Worm (Caenorhabditis elegans) whole organism, L1 larva: ENCODE measurements around the gene ins-34.

ENCODE experiments used
- C04F5.9 ChIP-seq: sonication (generic microtip); optimal IDR thresholded peaks from 2 replicates; lab custom pipeline; 2016; ENCODE audit warnings: missing genetic modification characterization, missing compliant biosample characterization
- C34B4.2 ChIP-seq: sonication (generic microtip); optimal IDR thresholded peaks from 2 replicates; lab custom pipeline; 2017; ENCODE audit warnings: mild to moderate bottlenecking, missing genetic modification characterization, missing compliant biosample characterization
- ama-1 ChIP-seq: fragments of 150-350 bp; optimal IDR thresholded peaks from 2 replicates; lab custom pipeline; 2014
- blmp-1 ChIP-seq: fragments of 150-350 bp; optimal IDR thresholded peaks from 2 replicates; lab custom pipeline; 2014; ENCODE audit warnings: missing biosample characterization, missing genetic modification characterization
- efl-1 ChIP-seq, 4 experiments: fragments of 150-350 bp; optimal IDR thresholded peaks in 3 of 4; peaks in 1 of 4; 1 replicate in 1 of 4; 2 replicates in 3 of 4; lab custom pipeline; 2014; ENCODE audit warnings: missing biosample characterization in 2 of 4, missing genetic modification characterization in 2 of 4, missing genetic modification reagents in 2 of 4
- egl-13 ChIP-seq: sonication (generic microtip); optimal IDR thresholded peaks from 2 replicates; lab custom pipeline; 2016; ENCODE audit warnings: missing genotype, missing genetic modification reagents, missing genetic modification characterization, missing compliant biosample characterization
- egl-27 ChIP-seq, 2 experiments: fragments of 150-350 bp in 1 of 2; sonication (generic microtip); optimal IDR thresholded peaks; 3 replicates each; lab custom pipeline; 2017 to 2018; ENCODE audit warnings: missing biosample characterization in 2 of 2, missing genetic modification characterization in 2 of 2, missing genetic modification reagents in 2 of 2
- elt-3 ChIP-seq, 6 experiments: fragments of 150-350 bp in 1 of 6; sonication (generic microtip); optimal IDR thresholded peaks; 2 replicates each; lab custom pipeline; 2017 to 2018; ENCODE audit warnings: missing biosample characterization in 6 of 6, missing genetic modification characterization in 6 of 6, inconsistent platforms in 1 of 6
- fkh-10 ChIP-seq: sonication (generic microtip); optimal IDR thresholded peaks from 2 replicates; lab custom pipeline; 2017; ENCODE audit warnings: missing biosample characterization, missing genetic modification reagents, missing genetic modification characterization
- hlh-17 ChIP-seq: fragments of 200-800 bp; sonication (Bioruptor generic); optimal IDR thresholded peaks from 2 replicates; lab custom pipeline; 2018; ENCODE audit warnings: missing genetic modification characterization, mild to moderate bottlenecking, missing compliant biosample characterization, moderate library complexity, borderline replicate concordance
- jun-1 ChIP-seq: fragments of 150-350 bp; optimal IDR thresholded peaks from 2 replicates; lab custom pipeline; 2014; ENCODE audit warnings: missing biosample characterization, missing genetic modification reagents, missing genetic modification characterization
- lin-13 ChIP-seq: fragments of 150-350 bp; optimal IDR thresholded peaks from 2 replicates; lab custom pipeline; 2014; ENCODE audit warnings: missing biosample characterization, missing genetic modification reagents, missing genetic modification characterization
- lin-35 ChIP-seq, 2 experiments: fragments of 150-350 bp; optimal IDR thresholded peaks; 2 replicates each; lab custom pipeline; 2014; ENCODE audit warnings: missing biosample characterization in 2 of 2, missing genetic modification characterization in 2 of 2, missing genetic modification reagents in 2 of 2
- mdl-1 ChIP-seq, 2 experiments: fragments of 150-350 bp; optimal IDR thresholded peaks; 2 replicates each; lab custom pipeline; 2014 to 2017; ENCODE audit warnings: missing biosample characterization in 2 of 2, missing genetic modification characterization in 2 of 2, inconsistent platforms in 1 of 2
- mef-2 ChIP-seq: fragments of 150-350 bp; optimal IDR thresholded peaks from 2 replicates; lab custom pipeline; 2014; ENCODE audit warnings: missing biosample characterization, missing genetic modification characterization
- mep-1 ChIP-seq: fragments of 150-350 bp; optimal IDR thresholded peaks from 2 replicates; lab custom pipeline; 2014; ENCODE audit warnings: missing biosample characterization, missing genetic modification characterization
- nhr-20 ChIP-seq: sonication (generic microtip); optimal IDR thresholded peaks from 2 replicates; lab custom pipeline; 2016; ENCODE audit warnings: mild to moderate bottlenecking, missing genetic modification characterization, missing compliant biosample characterization
- nhr-237 ChIP-seq: fragments of 150-350 bp; optimal IDR thresholded peaks from 2 replicates; lab custom pipeline; 2014; ENCODE audit warnings: missing biosample characterization, missing genetic modification characterization
- nhr-47 ChIP-seq: sonication (generic microtip); optimal IDR thresholded peaks from 2 replicates; lab custom pipeline; 2016; ENCODE audit warnings: mild to moderate bottlenecking, missing genetic modification characterization, moderate library complexity, missing compliant biosample characterization
- nhr-71 ChIP-seq: sonication (generic microtip); optimal IDR thresholded peaks from 2 replicates; lab custom pipeline; 2016; ENCODE audit warnings: mild to moderate bottlenecking, missing genetic modification characterization, moderate library complexity, missing compliant biosample characterization
- nhr-77 ChIP-seq: fragments of 150-350 bp; optimal IDR thresholded peaks from 2 replicates; lab custom pipeline; 2014; ENCODE audit warnings: missing biosample characterization, missing genetic modification characterization
- nhr-84 ChIP-seq: sonication (generic microtip); optimal IDR thresholded peaks from 2 replicates; lab custom pipeline; 2017; ENCODE audit warnings: missing biosample characterization, missing genetic modification characterization
- nhr-85 ChIP-seq: sonication (generic microtip); peaks from one replicate; lab custom pipeline; 2016; ENCODE audit warnings: missing genetic modification characterization, inconsistent platforms, missing compliant biosample characterization
- nhr-90 ChIP-seq: sonication (generic microtip); optimal IDR thresholded peaks from 2 replicates; lab custom pipeline; 2016; ENCODE audit warnings: mild to moderate bottlenecking, missing genetic modification characterization, missing compliant biosample characterization; ENCODE audit not compliant: poor library complexity
- swsn-7 ChIP-seq: sonication (generic microtip); optimal IDR thresholded peaks from 2 replicates; lab custom pipeline; 2016; ENCODE audit warnings: missing genetic modification characterization, missing compliant biosample characterization
- tlp-1 ChIP-seq: fragments of 150-350 bp; optimal IDR thresholded peaks from 2 replicates; lab custom pipeline; 2014; ENCODE audit warnings: missing biosample characterization, missing genetic modification characterization
- unc-130 ChIP-seq: fragments of 150-350 bp; optimal IDR thresholded peaks from 2 replicates; lab custom pipeline; 2017; ENCODE audit warnings: missing biosample characterization, missing genetic modification characterization, inconsistent platforms
- unc-62 ChIP-seq: fragments of 150-350 bp; optimal IDR thresholded peaks from 2 replicates; lab custom pipeline; 2014; ENCODE audit warnings: missing biosample characterization, missing genetic modification reagents, missing genetic modification characterization
- unc-86 ChIP-seq: sonication (generic microtip); optimal IDR thresholded peaks from 2 replicates; lab custom pipeline; 2016; ENCODE audit warnings: missing genetic modification characterization, missing compliant biosample characterization
- xbp-1 ChIP-seq: sonication (generic microtip); optimal IDR thresholded peaks from 2 replicates; lab custom pipeline; 2016; ENCODE audit warnings: missing genetic modification characterization, missing compliant biosample characterization
- zip-4 ChIP-seq: fragments of 200-800 bp; sonication (Bioruptor generic); optimal IDR thresholded peaks from 2 replicates; lab custom pipeline; 2018; ENCODE audit warnings: mild to moderate bottlenecking, missing genetic modification characterization, moderate library complexity, missing compliant biosample characterization

ins-34 gene

DNA sequence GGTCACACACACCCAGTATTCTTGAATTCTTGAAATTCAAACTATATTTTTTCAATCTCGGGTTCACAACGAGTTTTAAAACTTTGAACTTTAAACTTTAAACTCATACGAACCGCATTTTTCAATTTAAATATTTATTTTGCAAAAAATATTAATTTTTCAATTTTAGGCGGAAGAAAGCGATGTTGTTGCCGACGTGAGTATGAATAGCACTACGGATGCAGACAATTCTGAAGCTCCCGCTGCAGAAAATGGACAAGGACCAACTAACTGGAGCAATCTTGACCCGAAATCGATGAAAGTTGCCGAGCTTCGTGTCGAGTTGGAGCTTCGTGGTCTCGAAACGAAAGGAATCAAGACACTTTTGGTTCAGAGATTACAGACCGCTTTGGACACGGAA is 31.9 kb upstream of the ins-34 start:
- TF ChIP-seq unc-86 (tag; lab: Kevin White, UChicago) (no peak), hlh-17 (GFP tag; lab: Kevin White, UChicago) (no peak), efl-1 (optimal IDR thresholded peaks at IDR 0.05; lab: Kevin White, UChicago) (no peak), efl-1 (GFP tag; optimal IDR thresholded peaks at IDR 0.05 in 1 of 2; lab: Kevin White, UChicago) (peak in 1 of 2 experiments; percentile 73)

DNA sequence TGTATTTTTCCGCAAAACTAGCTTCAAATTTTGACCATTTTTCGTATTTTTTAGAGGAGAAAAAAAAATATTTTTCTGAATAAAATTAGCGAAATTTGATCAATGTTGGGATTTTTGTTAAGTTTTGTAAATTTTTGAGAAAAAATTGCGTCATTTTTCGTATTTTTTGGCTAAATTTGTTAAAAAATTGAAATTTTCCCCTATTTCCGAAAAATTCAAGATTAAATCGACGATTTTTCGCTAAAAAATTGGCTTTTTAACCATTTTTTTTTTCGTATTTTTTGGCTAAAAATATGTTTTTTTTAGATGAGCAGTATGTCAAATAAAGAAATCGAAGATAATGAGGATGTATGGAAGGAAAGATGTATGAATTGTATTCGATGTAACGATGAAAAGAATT is 29.2 kb upstream of the ins-34 start, which contains the start of gene cfp-1:
cfp-1 (plus strand) TSS at position 301 of the 400 bp plus-strand sequence.
- TF ChIP-seq C34B4.2 (tag; lab: Kevin White, UChicago) (no peak), mef-2 (tag; lab: Kevin White, UChicago) (no peak), tlp-1 (tag; lab: Kevin White, UChicago) (no peak), xbp-1 (no peak), lin-35 (GFP tag; optimal IDR thresholded peaks at IDR 0.05; lab: Kevin White, UChicago) (no peak), unc-130 (tag; lab: Kevin White, UChicago) (no peak), zip-4 (GFP tag; lab: Kevin White, UChicago) (no peak), C04F5.9 (tag; lab: Kevin White, UChicago) (no peak), nhr-90 (tag; lab: Kevin White, UChicago) (no peak), efl-1 (optimal IDR thresholded peaks at IDR 0.05; lab: Kevin White, UChicago) (no peak), efl-1 (GFP tag; optimal IDR thresholded peaks at IDR 0.05 in 1 of 2; lab: Kevin White, UChicago) (no peak), egl-27 (tag; optimal IDR thresholded peaks at IDR 0.05; lab: Kevin White, UChicago) (no peak), nhr-237 (tag; lab: Kevin White, UChicago) (no peak)
- TF ChIP-seq, all 84 proteins: peak for 0

DNA sequence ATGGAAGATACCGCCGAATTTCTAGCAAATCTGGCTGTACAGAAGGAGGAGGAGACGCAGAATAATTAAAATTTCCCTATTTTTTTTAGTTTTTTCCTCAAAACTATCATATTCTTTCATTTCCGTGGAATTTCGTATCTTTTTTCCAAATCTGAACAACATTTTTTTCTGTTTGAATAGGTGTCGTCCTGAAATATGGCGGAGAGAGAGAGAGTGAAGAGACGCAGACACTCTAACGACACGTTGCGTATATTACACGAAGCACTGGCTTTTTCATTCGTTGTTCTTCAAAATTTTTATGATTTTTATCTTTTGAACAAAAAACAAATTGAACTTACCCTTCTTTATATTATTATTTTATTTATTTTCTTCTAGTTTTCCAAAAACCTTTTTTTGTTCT is 23.4 kb upstream of the ins-34 start:
- TF ChIP-seq nhr-77 (tag; lab: Kevin White, UChicago) (no peak), xbp-1 (peak; percentile 65)

DNA sequence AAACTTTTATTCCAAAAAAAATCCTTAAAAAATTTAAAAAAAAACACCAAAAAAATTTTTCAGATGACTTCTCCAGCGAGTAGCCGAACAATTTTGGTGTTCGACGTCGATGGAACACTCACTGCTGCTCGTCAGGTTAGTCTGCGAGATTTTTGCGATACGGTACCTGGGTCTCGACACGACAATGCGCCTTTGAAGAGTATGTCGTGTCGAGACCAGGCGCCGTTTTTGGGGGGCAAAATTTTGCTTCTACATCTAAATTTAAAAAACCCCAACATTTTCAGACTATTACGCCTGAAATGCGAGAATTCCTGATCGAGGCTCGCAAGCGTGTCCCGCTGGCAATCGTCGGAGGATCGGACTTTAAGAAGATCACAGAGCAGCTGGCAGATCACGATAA is 22.9 kb upstream of the ins-34 start, which contains the start of gene F52B11.2:
F52B11.2 (plus strand) TSS at position 64 of the 400 bp plus-strand sequence.
- no peak for TF ChIP-seq nhr-84 (tag; lab: Kevin White, UChicago)
- TF ChIP-seq nhr-85 (tag; lab: Kevin White, UChicago) = peak; percentile 20

DNA sequence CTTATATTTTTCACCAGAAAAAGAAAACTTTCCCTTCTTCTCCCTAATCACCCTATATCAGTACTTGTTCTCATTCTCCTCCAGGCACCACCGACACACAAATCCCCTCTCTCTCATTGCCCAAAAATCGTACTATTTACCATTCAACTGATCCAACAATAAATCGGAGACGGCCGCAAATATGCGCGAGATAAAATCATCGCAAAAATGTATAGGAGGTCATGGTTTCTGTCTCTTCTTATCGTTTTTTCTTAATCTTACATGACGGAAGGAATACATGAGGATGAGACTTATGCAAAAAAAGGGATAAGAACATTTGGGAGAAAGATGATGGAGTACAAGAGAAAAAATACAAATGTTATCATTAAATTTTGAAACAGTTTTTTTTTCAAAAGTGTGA is 20.0 kb upstream of the ins-34 start:
- TF ChIP-seq elt-3 (tag; optimal IDR thresholded peaks at IDR 0.05; lab: Kevin White, UChicago) (peak in 1 of 6 experiments; percentile 47), mep-1 (tag; lab: Kevin White, UChicago) (peak; percentile 43), jun-1 (tag; lab: Kevin White, UChicago) (no peak), blmp-1 (tag; lab: Kevin White, UChicago) (peak; percentile 96), nhr-20 (no peak), mdl-1 (tag; optimal IDR thresholded peaks at IDR 0.05; lab: Kevin White, UChicago) (no peak), unc-130 (tag; lab: Kevin White, UChicago) (no peak), nhr-71 (tag; lab: Kevin White, UChicago) (no peak), nhr-47 (no peak)
- TF ChIP-seq, all 84 proteins: peak for 3

DNA sequence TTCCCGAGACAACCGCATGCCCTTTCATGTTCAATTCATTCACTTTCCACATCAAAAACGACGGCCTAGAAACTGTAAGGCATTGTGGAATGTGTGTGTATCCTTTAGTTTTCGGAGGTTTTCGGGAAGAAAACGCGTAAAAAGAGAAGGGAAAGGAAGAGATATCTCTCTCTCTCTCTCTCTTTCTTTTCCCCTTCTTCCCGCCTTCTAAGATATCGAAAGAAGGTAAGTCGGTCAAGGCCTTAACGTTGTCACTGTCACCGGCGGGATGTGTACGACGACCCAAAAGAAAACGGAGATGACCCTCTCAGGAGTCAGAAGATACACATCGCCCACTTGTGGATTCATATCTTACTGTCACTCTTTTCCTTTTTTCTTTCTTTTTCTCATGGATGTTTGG is 16.6 kb upstream of the ins-34 start:
- TF ChIP-seq ama-1 (lab: Kevin White, UChicago) (no peak), mep-1 (tag; lab: Kevin White, UChicago) (peak; percentile 44), egl-13 (tag; lab: Kevin White, UChicago) (no peak), unc-86 (tag; lab: Kevin White, UChicago) (no peak), efl-1 (optimal IDR thresholded peaks at IDR 0.05; lab: Kevin White, UChicago) (no peak), efl-1 (GFP tag; optimal IDR thresholded peaks at IDR 0.05 in 1 of 2; lab: Kevin White, UChicago) (peak in 1 of 2 experiments; percentile 43), unc-62 (GFP tag; lab: Kevin White, UChicago) (no peak), C04F5.9 (tag; lab: Kevin White, UChicago) (no peak), swsn-7 (tag; lab: Kevin White, UChicago) (no peak), unc-130 (tag; lab: Kevin White, UChicago) (no peak), blmp-1 (tag; lab: Kevin White, UChicago) (peak; percentile 100), lin-13 (GFP tag; lab: Kevin White, UChicago) (no peak), fkh-10 (no peak), nhr-85 (tag; lab: Kevin White, UChicago) (no peak), egl-27 (tag; optimal IDR thresholded peaks at IDR 0.05; lab: Kevin White, UChicago) (no peak), elt-3 (tag; optimal IDR thresholded peaks at IDR 0.05; lab: Kevin White, UChicago) (peak in 2 of 6 experiments; percentile 12 to 36)
